Fruit fly (Drosophila melanogaster) whole organism, embryonic: Measurements from ENCODE around the gene Pcmt.

Experiments used
- Awh ChIP-seq: fragments of 200-800 bp; sonication (Bioruptor generic); IDR thresholded peaks from 2 replicates; pipeline ENCODE4, ENCODE4 v1.3.6; 2022; ENCODE audit warnings: missing biosample characterization, missing genetic modification characterization
- Bteb2 ChIP-seq: fragments of 200-800 bp; sonication (Bioruptor generic); optimal IDR thresholded peaks from 2 replicates; lab custom pipeline; 2016; ENCODE audit warnings: missing biosample characterization, missing genetic modification characterization
- C15 ChIP-seq: fragments of 200-800 bp; sonication (Bioruptor generic); IDR thresholded peaks from 3 replicates; pipeline ENCODE4 v1.3.6; 2022; ENCODE audit warnings: missing biosample characterization, missing genetic modification characterization
- CG10654 ChIP-seq: fragments of 200-800 bp; sonication (Bioruptor generic); optimal IDR thresholded peaks from 2 replicates; lab custom pipeline; 2016; ENCODE audit warnings: missing biosample characterization, missing genetic modification characterization
- CG11723 ChIP-seq: fragments of 200-800 bp; sonication (Bioruptor generic); optimal IDR thresholded peaks from 2 replicates; lab custom pipeline; 2017; ENCODE audit warnings: missing biosample characterization, mild to moderate bottlenecking, missing genetic modification characterization
- CG12155 ChIP-seq: fragments of 200-800 bp; sonication (Bioruptor generic); optimal IDR thresholded peaks from 3 replicates; lab custom pipeline; 2016; ENCODE audit warnings: missing biosample characterization, missing genetic modification characterization
- CG12659 ChIP-seq: fragments of 200-800 bp; sonication (Bioruptor generic); optimal IDR thresholded peaks from 3 replicates; lab custom pipeline; 2017; ENCODE audit warnings: mild to moderate bottlenecking, missing biosample characterization, missing genetic modification reagents, missing genetic modification characterization
- CG1603 ChIP-seq: fragments of 200-800 bp; sonication (Bioruptor generic); optimal IDR thresholded peaks from 2 replicates; lab custom pipeline; 2019; ENCODE audit warnings: missing biosample characterization, mild to moderate bottlenecking, missing genetic modification characterization, moderate library complexity
- CG2202 ChIP-seq: fragments of 200-800 bp; sonication (Bioruptor generic); optimal IDR thresholded peaks from 2 replicates; lab custom pipeline; 2018; ENCODE audit warnings: missing biosample characterization, mild to moderate bottlenecking, missing genetic modification characterization
- CG2678 ChIP-seq: fragments of 200-800 bp; sonication (Bioruptor generic); optimal IDR thresholded peaks from 3 replicates; lab custom pipeline; 2019; ENCODE audit warnings: missing biosample characterization, mild to moderate bottlenecking, missing genetic modification characterization, moderate library complexity
- CG2875 ChIP-seq: fragments of 200-800 bp; sonication (Bioruptor generic); optimal IDR thresholded peaks from 2 replicates; lab custom pipeline; 2017; ENCODE audit warnings: missing biosample characterization, mild to moderate bottlenecking, missing genetic modification characterization, missing genetic modification reagents
- CG30020 ChIP-seq: fragments of 200-800 bp; optimal IDR thresholded peaks from 2 replicates; lab custom pipeline; 2019; ENCODE audit warnings: missing biosample characterization, mild to moderate bottlenecking, missing genetic modification characterization, moderate library complexity
- CG32772 ChIP-seq: fragments of 200-800 bp; sonication (Bioruptor generic); IDR thresholded peaks from 2 replicates; pipeline ENCODE4 v1.3.6; 2022; ENCODE audit warnings: missing biosample characterization, missing genetic modification characterization
- CG3407 ChIP-seq: fragments of 200-800 bp; sonication (Bioruptor generic); optimal IDR thresholded peaks from 2 replicates; lab custom pipeline; 2018; ENCODE audit warnings: missing biosample characterization, mild to moderate bottlenecking, missing genetic modification characterization
- CG3838 ChIP-seq: fragments of 200-800 bp; sonication (Bioruptor generic); optimal IDR thresholded peaks from 3 replicates; lab custom pipeline; 2016; ENCODE audit warnings: missing biosample characterization, missing genetic modification characterization
- CG6254 ChIP-seq: fragments of 200-800 bp; sonication (Bioruptor generic); optimal IDR thresholded peaks from 3 replicates; lab custom pipeline; 2017; ENCODE audit warnings: mild to moderate bottlenecking, missing biosample characterization, missing genetic modification reagents, missing genetic modification characterization
- CG7556 ChIP-seq: fragments of 200-800 bp; sonication (Bioruptor generic); optimal IDR thresholded peaks from 2 replicates; lab custom pipeline; 2017; ENCODE audit warnings: missing biosample characterization, mild to moderate bottlenecking, missing genetic modification characterization
- CG7928 ChIP-seq: fragments of 200-800 bp; sonication (Bioruptor generic); optimal IDR thresholded peaks from 2 replicates; lab custom pipeline; 2017; ENCODE audit warnings: missing biosample characterization, mild to moderate bottlenecking, missing genetic modification characterization
- CG7987 ChIP-seq: fragments of 200-800 bp; sonication (Bioruptor generic); optimal IDR thresholded peaks from 2 replicates; lab custom pipeline; 2018; ENCODE audit warnings: missing biosample characterization, mild to moderate bottlenecking, missing genetic modification characterization, moderate library complexity
- CG8388 ChIP-seq: fragments of 200-800 bp; sonication (Bioruptor generic); optimal IDR thresholded peaks from 2 replicates; lab custom pipeline; 2019; ENCODE audit warnings: missing biosample characterization, mild to moderate bottlenecking, missing genetic modification characterization, moderate library complexity
- CG9437 ChIP-seq: fragments of 200-800 bp; sonication (Bioruptor generic); optimal IDR thresholded peaks from 2 replicates; lab custom pipeline; 2018; ENCODE audit warnings: missing biosample characterization, mild to moderate bottlenecking, missing genetic modification characterization
- CG9727 ChIP-seq: fragments of 200-800 bp; sonication (Bioruptor generic); optimal IDR thresholded peaks from 3 replicates; lab custom pipeline; 2017; ENCODE audit warnings: missing biosample characterization, mild to moderate bottlenecking, missing genetic modification characterization
- D19A ChIP-seq: fragments of 200-800 bp; optimal IDR thresholded peaks from 3 replicates; lab custom pipeline; 2019; ENCODE audit warnings: missing biosample characterization, mild to moderate bottlenecking, missing genetic modification characterization, moderate library complexity
- Dek ChIP-seq: fragments of 200-800 bp; sonication (Bioruptor generic); optimal IDR thresholded peaks from 3 replicates; lab custom pipeline; 2019; ENCODE audit warnings: missing biosample characterization, mild to moderate bottlenecking, missing genetic modification characterization, moderate library complexity
- E2f1 ChIP-seq: fragments of 200-800 bp; sonication (Bioruptor generic); IDR thresholded peaks from 2 replicates; pipeline ENCODE4 v1.3.6; 2022; ENCODE audit warnings: missing biosample characterization, missing genetic modification characterization
- H15 ChIP-seq: fragments of 200-800 bp; sonication (Bioruptor generic); IDR thresholded peaks from 3 replicates; pipeline ENCODE4 v1.3.6; 2022; ENCODE audit warnings: missing biosample characterization, missing genetic modification characterization
- HLHmδ ChIP-seq: fragments of 200-800 bp; sonication (Bioruptor generic); optimal IDR thresholded peaks from 2 replicates; lab custom pipeline; 2018; ENCODE audit warnings: missing biosample characterization, mild to moderate bottlenecking, missing genetic modification characterization, moderate library complexity
- Lhr ChIP-seq: fragments of 200-800 bp; sonication (Bioruptor generic); optimal IDR thresholded peaks from 3 replicates; lab custom pipeline; 2017; ENCODE audit warnings: mild to moderate bottlenecking, missing biosample characterization, missing genetic modification reagents, missing genetic modification characterization
- Nf-YA ChIP-seq: fragments of 200-800 bp; sonication (Bioruptor generic); IDR thresholded peaks from 2 replicates; pipeline ENCODE4 v1.3.6; 2022; ENCODE audit warnings: missing biosample characterization, missing genetic modification characterization
- Nf-YC ChIP-seq: fragments of 200-800 bp; optimal IDR thresholded peaks from 3 replicates; lab custom pipeline; 2019; ENCODE audit warnings: missing biosample characterization, mild to moderate bottlenecking, missing genetic modification characterization, moderate library complexity
- PHDP ChIP-seq: fragments of 200-800 bp; sonication (Bioruptor generic); optimal IDR thresholded peaks from 3 replicates; lab custom pipeline; 2018; ENCODE audit warnings: missing biosample characterization, mild to moderate bottlenecking, missing genetic modification characterization, moderate library complexity
- TFAM ChIP-seq: fragments of 200-800 bp; sonication (Bioruptor generic); optimal IDR thresholded peaks from 2 replicates; lab custom pipeline; 2017; ENCODE audit warnings: missing biosample characterization, missing genetic modification characterization, inconsistent platforms
- Tbp ChIP-seq: fragments of >200 bp; optimal IDR thresholded peaks from 2 replicates; lab custom pipeline; 2018; ENCODE audit warnings: missing biosample characterization, missing genetic modification characterization
- dmrt11E ChIP-seq: fragments of 200-800 bp; sonication (Bioruptor generic); optimal IDR thresholded peaks from 3 replicates; lab custom pipeline; 2018; ENCODE audit warnings: missing biosample characterization, mild to moderate bottlenecking, missing genetic modification characterization, moderate library complexity
- dysf ChIP-seq: fragments of 200-800 bp; sonication (Bioruptor generic); IDR thresholded peaks from 3 replicates; pipeline ENCODE4 v1.3.6; 2022; ENCODE audit warnings: missing biosample characterization, missing genetic modification characterization
- ftz-f1 ChIP-seq: fragments of 200-800 bp; sonication (Bioruptor generic); optimal IDR thresholded peaks from 2 replicates; lab custom pipeline; 2016; ENCODE audit warnings: missing biosample characterization, missing genetic modification characterization
- gce ChIP-seq: fragments of 200-800 bp; sonication (Bioruptor generic); IDR thresholded peaks from 3 replicates; pipeline ENCODE4 v1.3.6; 2022; ENCODE audit warnings: missing biosample characterization, missing genetic modification characterization
- gcm2 ChIP-seq: fragments of 200-800 bp; sonication (Bioruptor generic); optimal IDR thresholded peaks from 2 replicates; lab custom pipeline; 2016; ENCODE audit warnings: missing biosample characterization, missing genetic modification characterization
- kni ChIP-seq: fragments of 200-800 bp; sonication (Bioruptor generic); optimal IDR thresholded peaks from 3 replicates; lab custom pipeline; 2017; ENCODE audit warnings: mild to moderate bottlenecking, missing biosample characterization, missing genetic modification reagents, missing genetic modification characterization
- lbe ChIP-seq: fragments of 200-800 bp; sonication (Bioruptor generic); optimal IDR thresholded peaks from 2 replicates; lab custom pipeline; 2016; ENCODE audit warnings: missing biosample characterization, mild to moderate bottlenecking, missing genetic modification characterization
- lola ChIP-seq, 3 experiments: fragments of >200 bp in 2 of 3; fragments of 200-800 bp in 1 of 3; sonication (Bioruptor generic) in 1 of 3; optimal IDR thresholded peaks; 2 replicates each; lab custom pipeline; 2017 to 2019; ENCODE audit warnings: missing biosample characterization in 3 of 3, missing genetic modification characterization in 3 of 3, mild to moderate bottlenecking in 1 of 3, moderate library complexity in 1 of 3
- pita ChIP-seq: fragments of 200-800 bp; sonication (Bioruptor generic); optimal IDR thresholded peaks from 2 replicates; lab custom pipeline; 2017; ENCODE audit warnings: missing biosample characterization, mild to moderate bottlenecking, missing genetic modification characterization
- pros ChIP-seq: fragments of 200-800 bp; sonication (Bioruptor generic); optimal IDR thresholded peaks from 3 replicates; lab custom pipeline; 2019; ENCODE audit warnings: missing biosample characterization, mild to moderate bottlenecking, missing genetic modification characterization, moderate library complexity
- pzg ChIP-seq: fragments of 200-800 bp; sonication (Bioruptor generic); optimal IDR thresholded peaks from 3 replicates; lab custom pipeline; 2018; ENCODE audit warnings: missing biosample characterization, mild to moderate bottlenecking, missing genetic modification characterization, moderate library complexity
- sc ChIP-seq, 3 experiments: fragments of >200 bp in 2 of 3; fragments of 200-800 bp in 1 of 3; sonication (Bioruptor generic) in 1 of 3; optimal IDR thresholded peaks; 2 replicates in 2 of 3; 3 replicates in 1 of 3; lab custom pipeline; 2017; ENCODE audit warnings: mild to moderate bottlenecking in 1 of 3, missing biosample characterization in 1 of 3, missing genetic modification characterization in 1 of 3, missing genetic modification reagents in 1 of 3
- sim ChIP-seq: fragments of 200-800 bp; sonication (Bioruptor generic); IDR thresholded peaks from 2 replicates; pipeline ENCODE4 v1.3.6; 2022; ENCODE audit warnings: missing biosample characterization, missing genetic modification characterization
- sqz ChIP-seq: fragments of 200-800 bp; sonication (Bioruptor generic); optimal IDR thresholded peaks from 3 replicates; lab custom pipeline; 2018; ENCODE audit warnings: missing biosample characterization, mild to moderate bottlenecking, missing genetic modification characterization
- sug ChIP-seq: fragments of 200-800 bp; optimal IDR thresholded peaks from 2 replicates; lab custom pipeline; 2019; ENCODE audit warnings: missing biosample characterization, mild to moderate bottlenecking, missing genetic modification characterization, moderate library complexity
- tin ChIP-seq: fragments of 200-800 bp; sonication (Bioruptor generic); optimal IDR thresholded peaks from 3 replicates; lab custom pipeline; 2016; ENCODE audit warnings: missing biosample characterization, missing genetic modification characterization

The Pcmt gene

dm6 chr3R:5600361-5601043 lies 46.4 kb upstream of the Pcmt start (continued):
- TF ChIP-seq pros (GFP tag; lab: Kevin White, UChicago) (peak; percentile 87), Awh (no peak), CG2875 (GFP tag; lab: Kevin White, UChicago) (no peak), kni (GFP tag; lab: Kevin White, UChicago) (peak; percentile 76), CG32772 (GFP tag; lab: Robert Waterston, UW) (no peak), Nf-YA (GFP tag; lab: Robert Waterston, UW) (no peak), CG8388 (GFP tag; lab: Kevin White, UChicago) (no peak), CG30020 (tag; lab: Kevin White, UChicago) (no peak), gce (GFP tag; lab: Robert Waterston, UW) (no peak), CG7928 (GFP tag; lab: Kevin White, UChicago) (no peak), Lhr (no peak), sqz (GFP tag; lab: Kevin White, UChicago) (peak; percentile 25), CG12659 (peak; percentile 16), lbe (peak; percentile 64), H15 (no peak), CG6254 (GFP tag; lab: Kevin White, UChicago) (peak; percentile 37), Tbp (peak; percentile 82), gcm2 (GFP tag; lab: Kevin White, UChicago) (no peak), Dek (tag; lab: Kevin White, UChicago) (no peak), pzg (GFP tag; lab: Kevin White, UChicago) (no peak), pita (no peak), CG2678 (peak; percentile 30), PHDP (peak; percentile 13), TFAM (GFP tag; lab: Kevin White, UChicago) (no peak), CG1603 (tag; lab: Kevin White, UChicago) (no peak), dysf (GFP tag; lab: Robert Waterston, UW) (no peak), CG3407 (GFP tag; lab: Kevin White, UChicago) (no peak), CG10654 (GFP tag; lab: Kevin White, UChicago) (no peak), C15 (no peak), CG9727 (GFP tag; lab: Kevin White, UChicago) (no peak), CG9437 (GFP tag; lab: Kevin White, UChicago) (no peak), sug (peak; percentile 70), CG12155 (GFP tag; lab: Kevin White, UChicago) (no peak), CG7556 (GFP tag; lab: Kevin White, UChicago) (no peak), HLHmδ (peak; percentile 89), E2f1 (GFP tag; lab: Robert Waterston, UW) (no peak), sc (optimal IDR thresholded peaks at IDR 0.05; lab: Kevin White, UChicago) (no peak), sc (GFP tag; optimal IDR thresholded peaks at IDR 0.05; lab: Kevin White, UChicago) (no peak), D19A (no peak), sim (GFP tag; lab: Robert Waterston, UW) (no peak), lola (GFP tag; optimal IDR thresholded peaks at IDR 0.05; lab: Kevin White, UChicago) (no peak), dmrt11E (tag; lab: Kevin White, UChicago) (no peak), tin (GFP tag; lab: Kevin White, UChicago) (no peak), Nf-YC (tag; lab: Kevin White, UChicago) (peak; percentile 53), CG7987 (GFP tag; lab: Kevin White, UChicago) (peak; percentile 60), CG2202 (tag; lab: Kevin White, UChicago) (no peak), CG11723 (GFP tag; lab: Kevin White, UChicago) (no peak), Bteb2 (GFP tag; lab: Kevin White, UChicago) (no peak), ftz-f1 (peak; percentile 78), CG3838 (GFP tag; lab: Kevin White, UChicago) (no peak)
